Worm (Caenorhabditis elegans) whole organism, midembryonic: ENCODE data around the gene F38G1.3.

Experiments used
- T22C8.4 ChIP-seq: fragments of 200-800 bp; sonication (Bioruptor generic); IDR thresholded peaks from 2 replicates; pipeline ENCODE4 v1.3.6; 2022; ENCODE audit warnings: missing genetic modification characterization, missing compliant biosample characterization
- flt-1 ChIP-seq: fragments of 200-800 bp; sonication (Bioruptor generic); IDR thresholded peaks from 2 replicates; pipeline ENCODE4 v1.3.6; 2022; ENCODE audit warnings: missing genetic modification characterization, missing compliant biosample characterization
- med-1 ChIP-seq: sonication (generic microtip); optimal IDR thresholded peaks from 2 replicates; lab custom pipeline; 2017; ENCODE audit warnings: missing genetic modification characterization, mild to moderate bottlenecking, missing compliant biosample characterization, antibody characterized with exemption, missing genetic modification reagents; ENCODE audit not compliant: insufficient read depth
- ref-1 ChIP-seq: fragments of 200-800 bp; sonication (Bioruptor generic); conservative IDR thresholded peaks from 2 replicates; pipeline ENCODE4 v1.3.6; 2022; ENCODE audit warnings: missing genetic modification reagents, missing genetic modification characterization, missing compliant biosample characterization

ce11 chrX:498640-499039 lies 22.3 kb downstream of the F38G1.3 start:
- TF ChIP-seq flt-1 (GFP tag; lab: Robert Waterston, UW) (no peak), ref-1 (GFP tag; lab: Robert Waterston, UW) (no peak), T22C8.4 (GFP tag; lab: Robert Waterston, UW) (no peak), med-1 (GFP tag; lab: Kevin White, UChicago) (no peak)
